Worm (Caenorhabditis elegans) whole organism, L3 larva: ENCODE data around the gene sprr-2.
A peak's percentile ranks its signal among the peaks of the same experiment; 100 is the strongest.

Experiments used
- R02D3.7 ChIP-seq: fragments of 150-350 bp; optimal IDR thresholded peaks from 2 replicates; lab custom pipeline; 2014; ENCODE audit warnings: missing biosample characterization, missing genetic modification characterization
- aly-2 ChIP-seq: fragments of 150-350 bp; optimal IDR thresholded peaks from 2 replicates; lab custom pipeline; 2014; ENCODE audit warnings: missing biosample characterization, missing genetic modification characterization
- ceh-16 ChIP-seq: sonication (generic microtip); optimal IDR thresholded peaks from 2 replicates; lab custom pipeline; 2017; ENCODE audit warnings: missing biosample characterization, missing genetic modification characterization
- ceh-28 ChIP-seq: fragments of 150-350 bp; optimal IDR thresholded peaks from 2 replicates; lab custom pipeline; 2014; ENCODE audit warnings: missing biosample characterization, missing genetic modification reagents, missing genetic modification characterization
- ceh-82 ChIP-seq: fragments of 150-350 bp; optimal IDR thresholded peaks from 2 replicates; lab custom pipeline; 2014; ENCODE audit warnings: missing biosample characterization, missing genetic modification characterization
- ceh-9 ChIP-seq: sonication (generic microtip); optimal IDR thresholded peaks from 2 replicates; lab custom pipeline; 2018; ENCODE audit warnings: missing biosample characterization, missing genetic modification characterization
- daf-12 ChIP-seq: fragments of 150-350 bp; optimal IDR thresholded peaks from 2 replicates; lab custom pipeline; 2014; ENCODE audit warnings: missing biosample characterization, missing genetic modification reagents, missing genetic modification characterization
- egl-27 ChIP-seq: sonication (generic microtip); optimal IDR thresholded peaks from 4 replicates; lab custom pipeline; 2017; ENCODE audit warnings: missing biosample characterization, missing genetic modification reagents, missing genetic modification characterization
- egl-5 ChIP-seq: fragments of 150-350 bp; optimal IDR thresholded peaks from 2 replicates; lab custom pipeline; 2017; ENCODE audit warnings: missing biosample characterization, missing genetic modification reagents, missing genetic modification characterization, inconsistent platforms
- elt-1 ChIP-seq: fragments of 150-350 bp; optimal IDR thresholded peaks from 2 replicates; lab custom pipeline; 2014; ENCODE audit warnings: missing biosample characterization, missing genetic modification characterization
- elt-2 ChIP-seq: sonication (generic microtip); optimal IDR thresholded peaks from 2 replicates; lab custom pipeline; 2016; ENCODE audit warnings: missing genetic modification reagents, mild to moderate bottlenecking, missing genetic modification characterization, missing compliant biosample characterization
- elt-3 ChIP-seq, 3 experiments: fragments of 150-350 bp in 1 of 3; sonication (generic microtip) in 2 of 3; optimal IDR thresholded peaks; 2 replicates in 2 of 3; 4 replicates in 1 of 3; lab custom pipeline; 2014 to 2017; ENCODE audit warnings: missing biosample characterization in 3 of 3, missing genetic modification characterization in 3 of 3
- eor-1 ChIP-seq, 2 experiments: fragments of 150-350 bp; optimal IDR thresholded peaks; 2 replicates each; lab custom pipeline; 2014 to 2018; ENCODE audit warnings: missing biosample characterization in 2 of 2, missing genetic modification characterization in 2 of 2
- fkh-10 ChIP-seq: sonication (generic microtip); optimal IDR thresholded peaks from 2 replicates; lab custom pipeline; 2017; ENCODE audit warnings: missing biosample characterization, missing genetic modification reagents, missing genetic modification characterization
- fkh-2 ChIP-seq: fragments of 150-350 bp; optimal IDR thresholded peaks from 2 replicates; lab custom pipeline; 2014; ENCODE audit warnings: missing biosample characterization, missing genetic modification reagents, missing genetic modification characterization
- hmg-11 ChIP-seq: sonication (generic microtip); optimal IDR thresholded peaks from 2 replicates; lab custom pipeline; 2016; ENCODE audit warnings: missing genetic modification characterization, missing compliant biosample characterization
- jun-1 ChIP-seq: fragments of 150-350 bp; optimal IDR thresholded peaks from 2 replicates; lab custom pipeline; 2014; ENCODE audit warnings: missing biosample characterization, missing genetic modification reagents, missing genetic modification characterization
- lin-15B ChIP-seq: fragments of 150-350 bp; optimal IDR thresholded peaks from 2 replicates; lab custom pipeline; 2014; ENCODE audit warnings: missing biosample characterization, missing genetic modification characterization
- lin-39 ChIP-seq: fragments of 150-350 bp; optimal IDR thresholded peaks from 2 replicates; lab custom pipeline; 2018; ENCODE audit warnings: missing biosample characterization, missing genetic modification reagents, missing genetic modification characterization
- lsy-12 ChIP-seq: sonication (generic microtip); optimal IDR thresholded peaks from 2 replicates; lab custom pipeline; 2016; ENCODE audit warnings: mild to moderate bottlenecking, missing genetic modification characterization, missing compliant biosample characterization
- mml-1 ChIP-seq: fragments of 150-350 bp; sonication (generic microtip); optimal IDR thresholded peaks from 3 replicates; lab custom pipeline; 2014; ENCODE audit warnings: missing biosample characterization, missing genetic modification characterization
- nfya-1 ChIP-seq: sonication (generic microtip); optimal IDR thresholded peaks from 2 replicates; lab custom pipeline; 2017; ENCODE audit warnings: missing genetic modification characterization, mild to moderate bottlenecking, missing compliant biosample characterization, antibody characterized with exemption, moderate library complexity; ENCODE audit not compliant: insufficient read depth
- nhr-11 ChIP-seq: fragments of 150-350 bp; optimal IDR thresholded peaks from 2 replicates; lab custom pipeline; 2014; ENCODE audit warnings: missing biosample characterization, missing genetic modification characterization
- nhr-12 ChIP-seq: fragments of 150-350 bp; optimal IDR thresholded peaks from 2 replicates; lab custom pipeline; 2014; ENCODE audit warnings: missing biosample characterization, missing genetic modification characterization
- nhr-23 ChIP-seq: fragments of 150-350 bp; optimal IDR thresholded peaks from 2 replicates; lab custom pipeline; 2014; ENCODE audit warnings: missing biosample characterization, missing genetic modification reagents, missing genetic modification characterization
- nhr-237 ChIP-seq: fragments of 150-350 bp; optimal IDR thresholded peaks from 2 replicates; lab custom pipeline; 2014; ENCODE audit warnings: missing biosample characterization, missing genetic modification characterization
- nhr-25 ChIP-seq: sonication (generic microtip); optimal IDR thresholded peaks from 2 replicates; lab custom pipeline; 2017; ENCODE audit warnings: missing biosample characterization, missing genetic modification characterization
- nhr-28 ChIP-seq: fragments of 150-350 bp; optimal IDR thresholded peaks from 2 replicates; lab custom pipeline; 2014; ENCODE audit warnings: missing biosample characterization, missing genetic modification characterization
- nhr-43 ChIP-seq: sonication (generic microtip); optimal IDR thresholded peaks from 2 replicates; lab custom pipeline; 2016; ENCODE audit warnings: mild to moderate bottlenecking, missing genetic modification characterization, missing compliant biosample characterization; ENCODE audit not compliant: poor library complexity, severe bottlenecking
- nhr-77 ChIP-seq: fragments of 150-350 bp; optimal IDR thresholded peaks from 2 replicates; lab custom pipeline; 2014; ENCODE audit warnings: missing biosample characterization, missing genetic modification characterization
- pha-4 ChIP-seq: fragments of 150-350 bp; optimal IDR thresholded peaks from 2 replicates; lab custom pipeline; 2014; ENCODE audit warnings: missing biosample characterization, missing genetic modification reagents, missing genetic modification characterization
- pqm-1 ChIP-seq: fragments of 150-350 bp; optimal IDR thresholded peaks from 2 replicates; lab custom pipeline; 2017; ENCODE audit warnings: missing biosample characterization, missing genetic modification characterization, inconsistent platforms
- sea-2 ChIP-seq: fragments of 150-350 bp; sonication (generic microtip); optimal IDR thresholded peaks from 4 replicates; lab custom pipeline; 2014; ENCODE audit warnings: missing biosample characterization, missing genetic modification reagents, missing genetic modification characterization
- tbx-2 ChIP-seq: sonication (generic microtip); optimal IDR thresholded peaks from 2 replicates; lab custom pipeline; 2016; ENCODE audit warnings: mild to moderate bottlenecking, missing genetic modification characterization, missing compliant biosample characterization
- unc-39 ChIP-seq: sonication (generic microtip); optimal IDR thresholded peaks from 4 replicates; lab custom pipeline; 2017; ENCODE audit warnings: missing biosample characterization, missing genetic modification characterization
- unc-62 ChIP-seq: fragments of 150-350 bp; sonication (generic microtip); optimal IDR thresholded peaks from 4 replicates; lab custom pipeline; 2014; ENCODE audit warnings: missing biosample characterization, missing genetic modification reagents, missing genetic modification characterization
- zag-1 ChIP-seq: fragments of 150-350 bp; optimal IDR thresholded peaks from 2 replicates; lab custom pipeline; 2014; ENCODE audit warnings: missing biosample characterization, missing genetic modification characterization
- ztf-4 ChIP-seq: fragments of 150-350 bp; optimal IDR thresholded peaks from 2 replicates; lab custom pipeline; 2014; ENCODE audit warnings: missing biosample characterization, missing genetic modification characterization

sprr-2 gene

ce11 chrX:14841030-14841429 is 47.8 kb downstream of the sprr-2 start (continued):
- TF ChIP-seq sea-2 = peak; percentile 69
- TF ChIP-seq nhr-12 (tag; lab: Kevin White, UChicago) = no peak
- peak; percentile 74 for TF ChIP-seq tbx-2 (tag; lab: Kevin White, UChicago)
- peak; percentile 10 for TF ChIP-seq unc-39 (tag; lab: Kevin White, UChicago)

ce11 chrX:14842846-14843369 is 49.7 kb downstream of the sprr-2 start:
- TF ChIP-seq unc-39 (tag; lab: Kevin White, UChicago) (no peak), pha-4 (tag; lab: Kevin White, UChicago) (peak; percentile 66)

- peak; percentile 86 for TF ChIP-seq pqm-1
- peak; percentile 63 for TF ChIP-seq elt-2
- no peak for TF ChIP-seq lin-39
These were observed 51.2 kb downstream of the sprr-2 start for ce11 chrX:14844481-14844880.

- no peak for TF ChIP-seq ceh-82
- no peak for TF ChIP-seq ceh-16 (tag; lab: Kevin White, UChicago)
These were observed 52.4 kb downstream of the sprr-2 start, which contains the start of gene egrh-1 for ce11 chrX:14845637-14846036. Gene egrh-1 (plus strand): TSS chrX:14845937.

- TF ChIP-seq jun-1 (tag; lab: Kevin White, UChicago) (no peak), unc-39 (tag; lab: Kevin White, UChicago) (no peak), nhr-28 (tag; lab: Kevin White, UChicago) (no peak), elt-2 (peak; percentile 58), daf-12 (tag; lab: Kevin White, UChicago) (no peak), nhr-11 (tag; lab: Kevin White, UChicago) (no peak), egl-27 (no peak), pqm-1 (peak; percentile 43), nhr-12 (tag; lab: Kevin White, UChicago) (no peak), R02D3.7 (no peak), ztf-4 (tag; lab: Kevin White, UChicago) (no peak), ceh-28 (tag; lab: Kevin White, UChicago) (peak; percentile 35)
These were observed 55.8 kb downstream of the sprr-2 start, which contains the start of gene acd-3 for ce11 chrX:14849054-14849453. Gene acd-3 (plus strand): TSS chrX:14849275.

- no peak for TF ChIP-seq nfya-1 (tag; lab: Kevin White, UChicago)
- no peak for TF ChIP-seq hmg-11 (tag; lab: Kevin White, UChicago)
These were observed 58.7 kb downstream of the sprr-2 start for ce11 chrX:14851904-14852303.

- no peak for TF ChIP-seq unc-62 (GFP tag; lab: Kevin White, UChicago)
- TF ChIP-seq R02D3.7 = peak; percentile 68
- peak; percentile 8 for TF ChIP-seq zag-1 (tag; lab: Kevin White, UChicago)
- no peak for TF ChIP-seq nhr-237
- TF ChIP-seq ceh-16 (tag; lab: Kevin White, UChicago) = no peak
- TF ChIP-seq egl-27 = peak; percentile 14
- TF ChIP-seq jun-1 (tag; lab: Kevin White, UChicago) = peak; percentile 75
- no peak for TF ChIP-seq nhr-77 (tag; lab: Kevin White, UChicago)
- peak; percentile 93 for TF ChIP-seq nhr-23 (tag; lab: Kevin White, UChicago)
- no peak for TF ChIP-seq aly-2 (tag; lab: Kevin White, UChicago)
- TF ChIP-seq hmg-11 (tag; lab: Kevin White, UChicago) = peak; percentile 95
- no peak for TF ChIP-seq elt-3 (tag; optimal IDR thresholded peaks at IDR 0.05; lab: Kevin White, UChicago)
- peak; percentile 67 for TF ChIP-seq elt-2
- peak; percentile 91 for TF ChIP-seq nhr-25
- no peak for TF ChIP-seq ceh-9 (tag; lab: Kevin White, UChicago)
- TF ChIP-seq eor-1 (tag; optimal IDR thresholded peaks at IDR 0.05; lab: Kevin White, UChicago) = no peak
- peak; percentile 69 for TF ChIP-seq ceh-82
- TF ChIP-seq lsy-12 = peak; percentile 57
- TF ChIP-seq mml-1 (tag; lab: Kevin White, UChicago) = no peak
- TF ChIP-seq nhr-11 (tag; lab: Kevin White, UChicago) = peak; percentile 20
- TF ChIP-seq elt-1 (tag; lab: Kevin White, UChicago) = peak; percentile 35
- TF ChIP-seq lin-15B (tag; lab: Kevin White, UChicago) = peak; percentile 87
- peak; percentile 90 for TF ChIP-seq nfya-1 (tag; lab: Kevin White, UChicago)
- peak; percentile 51 for TF ChIP-seq egl-5
- no peak for TF ChIP-seq nhr-12 (tag; lab: Kevin White, UChicago)
- peak; percentile 85 for TF ChIP-seq nhr-43 (tag; lab: Kevin White, UChicago)
- peak; percentile 22 for TF ChIP-seq fkh-2 (tag; lab: Kevin White, UChicago)
- peak; percentile 34 for TF ChIP-seq ztf-4 (tag; lab: Kevin White, UChicago)
- TF ChIP-seq unc-39 (tag; lab: Kevin White, UChicago) = no peak
- TF ChIP-seq fkh-10 (GFP tag; lab: Kevin White, UChicago) = peak; percentile 67
These were observed 60.5 kb downstream of the sprr-2 start, which contains the start of the genes C27C12.1 and C27C12.4 for ce11 chrX:14853712-14854217. Gene C27C12.1 (minus strand): TSS chrX:14853762. Gene C27C12.4 (plus strand): TSS chrX:14854086.
